Worm (Caenorhabditis elegans) whole organism, L4 larva: ENCODE results near the gene flor-1.

Experiments
- F10B5.3 ChIP-seq: sonication (generic microtip); optimal IDR thresholded peaks from 2 replicates; lab custom pipeline; 2016; ENCODE audit warnings: mild to moderate bottlenecking, missing genetic modification characterization, missing compliant biosample characterization
- F37D6.2 ChIP-seq: sonication (generic microtip); optimal IDR thresholded peaks from 2 replicates; lab custom pipeline; 2016; ENCODE audit warnings: mild to moderate bottlenecking, missing genetic modification characterization, missing compliant biosample characterization
- F44E2.7 ChIP-seq: fragments of 200-800 bp; sonication (Bioruptor generic); IDR thresholded peaks from 2 replicates; pipeline ENCODE4 v2.1.2; 2022; ENCODE audit warnings: missing genetic modification characterization, missing compliant biosample characterization
- T20F7.1 ChIP-seq: fragments of 200-800 bp; sonication (Bioruptor generic); optimal IDR thresholded peaks from 2 replicates; lab custom pipeline; 2018; ENCODE audit warnings: mild to moderate bottlenecking, missing genetic modification characterization, missing compliant biosample characterization
- T26A8.4 ChIP-seq: fragments of 200-800 bp; sonication (Bioruptor generic); IDR thresholded peaks from 2 replicates; pipeline ENCODE4 v1.3.6; 2022; ENCODE audit warnings: missing genetic modification characterization, missing compliant biosample characterization
- Y105C5A.15 ChIP-seq: fragments of 200-800 bp; sonication (Bioruptor generic); IDR thresholded peaks from 2 replicates; pipeline ENCODE4 v1.3.6; 2022; ENCODE audit warnings: missing genetic modification characterization, missing compliant biosample characterization
- Y48G9A.11 ChIP-seq: fragments of 200-800 bp; sonication (Bioruptor generic); IDR thresholded peaks from 2 replicates; pipeline ENCODE4 v1.3.6; 2022; ENCODE audit warnings: missing genetic modification reagents, missing genetic modification characterization, missing compliant biosample characterization
- aha-1 ChIP-seq: fragments of 150-350 bp; peaks from one replicate; lab custom pipeline; 2014; ENCODE audit warnings: missing biosample characterization, missing genetic modification characterization
- ceh-82 ChIP-seq: sonication (generic microtip); optimal IDR thresholded peaks from 2 replicates; lab custom pipeline; 2017; ENCODE audit warnings: missing biosample characterization, missing genetic modification characterization
- ces-1 ChIP-seq: fragments of 150-350 bp; sonication (generic microtip); optimal IDR thresholded peaks from 4 replicates; lab custom pipeline; 2014; ENCODE audit warnings: missing biosample characterization, missing genetic modification reagents, missing genetic modification characterization
- daf-12 ChIP-seq: fragments of 150-350 bp; optimal IDR thresholded peaks from 2 replicates; lab custom pipeline; 2014; ENCODE audit warnings: missing biosample characterization, missing genetic modification reagents, missing genetic modification characterization
- daf-19 ChIP-seq: fragments of 200-800 bp; sonication (Bioruptor generic); conservative IDR thresholded peaks from 2 replicates; pipeline ENCODE4 v1.3.6; 2022; ENCODE audit warnings: missing genetic modification characterization, missing compliant biosample characterization
- daf-8 ChIP-seq: fragments of 200-800 bp; sonication (Bioruptor generic); IDR thresholded peaks from 2 replicates; pipeline ENCODE4 v1.3.6; 2022; ENCODE audit warnings: missing genetic modification characterization, missing compliant biosample characterization
- dmd-6 ChIP-seq: fragments of 200-800 bp; sonication (Bioruptor generic); IDR thresholded peaks from 2 replicates; pipeline ENCODE4 v1.3.6; 2022; ENCODE audit warnings: missing genetic modification reagents, missing genetic modification characterization, missing compliant biosample characterization
- duxl-1 ChIP-seq: sonication (generic microtip); optimal IDR thresholded peaks from 2 replicates; lab custom pipeline; 2016; ENCODE audit warnings: mild to moderate bottlenecking, missing genetic modification characterization, moderate library complexity, missing compliant biosample characterization; ENCODE audit not compliant: poor library complexity
- fkh-10 ChIP-seq: fragments of 150-350 bp; optimal IDR thresholded peaks from 2 replicates; lab custom pipeline; 2014; ENCODE audit warnings: missing biosample characterization, missing genetic modification reagents, missing genetic modification characterization
- fos-1 ChIP-seq: fragments of 150-350 bp; optimal IDR thresholded peaks from 2 replicates; lab custom pipeline; 2014; ENCODE audit warnings: missing biosample characterization, missing genetic modification characterization
- hlh-11 ChIP-seq: fragments of 200-800 bp; sonication (Bioruptor generic); optimal IDR thresholded peaks from 2 replicates; lab custom pipeline; 2018; ENCODE audit warnings: mild to moderate bottlenecking, missing genetic modification characterization, missing compliant biosample characterization
- jun-1 ChIP-seq: fragments of 150-350 bp; optimal IDR thresholded peaks from 2 replicates; lab custom pipeline; 2014; ENCODE audit warnings: missing biosample characterization, missing genetic modification reagents, missing genetic modification characterization
- lin-1 ChIP-seq: fragments of 200-800 bp; sonication (Bioruptor generic); IDR thresholded peaks from 2 replicates; pipeline ENCODE4 v1.3.6; 2022; ENCODE audit warnings: missing genetic modification reagents, missing genetic modification characterization, missing compliant biosample characterization
- lin-29 ChIP-seq: fragments of 200-800 bp; sonication (Bioruptor generic); IDR thresholded peaks from 2 replicates; pipeline ENCODE4 v1.3.6; 2022; ENCODE audit warnings: missing genetic modification reagents, missing genetic modification characterization, missing compliant biosample characterization
- lin-39 ChIP-seq: fragments of 150-350 bp; optimal IDR thresholded peaks from 2 replicates; lab custom pipeline; 2014; ENCODE audit warnings: missing biosample characterization, missing genetic modification reagents, missing genetic modification characterization
- madf-5 ChIP-seq, 2 experiments: fragments of 200-800 bp; sonication (Bioruptor generic); IDR thresholded peaks; 2 replicates each; pipeline ENCODE4 v1.3.6; 2022; ENCODE audit warnings: missing compliant biosample characterization in 2 of 2, missing genetic modification characterization in 2 of 2
- nhr-11 ChIP-seq: fragments of 150-350 bp; optimal IDR thresholded peaks from 2 replicates; lab custom pipeline; 2014; ENCODE audit warnings: missing biosample characterization, missing genetic modification characterization
- nhr-111 ChIP-seq: fragments of 200-800 bp; sonication (Bioruptor generic); optimal IDR thresholded peaks from 2 replicates; lab custom pipeline; 2018; ENCODE audit warnings: mild to moderate bottlenecking, missing genetic modification characterization, missing compliant biosample characterization
- nhr-237 ChIP-seq: sonication (generic microtip); optimal IDR thresholded peaks from 2 replicates; lab custom pipeline; 2017; ENCODE audit warnings: missing biosample characterization, missing genetic modification characterization
- nhr-25 ChIP-seq: sonication (generic microtip); optimal IDR thresholded peaks from 2 replicates; lab custom pipeline; 2017; ENCODE audit warnings: missing genetic modification characterization, mild to moderate bottlenecking, missing compliant biosample characterization, antibody characterized with exemption, moderate library complexity, borderline replicate concordance; ENCODE audit not compliant: insufficient read depth
- nhr-6 ChIP-seq: fragments of 150-350 bp; optimal IDR thresholded peaks from 2 replicates; lab custom pipeline; 2014; ENCODE audit warnings: missing biosample characterization, missing genetic modification characterization
- nhr-76 ChIP-seq: fragments of 150-350 bp; optimal IDR thresholded peaks from 2 replicates; lab custom pipeline; 2014; ENCODE audit warnings: missing biosample characterization, missing genetic modification characterization
- pha-4 ChIP-seq, 2 experiments: fragments of 150-350 bp in 1 of 2; fragments of 200-800 bp in 1 of 2; sonication (Bioruptor generic) in 1 of 2; IDR thresholded peaks in 1 of 2; optimal IDR thresholded peaks in 1 of 2; 2 replicates each; pipeline versions ENCODE4 v1.3.6 to Lab custom; 2014 to 2022; ENCODE audit warnings: missing genetic modification characterization in 2 of 2, missing genetic modification reagents in 2 of 2, missing biosample characterization in 1 of 2, missing compliant biosample characterization in 1 of 2
- saeg-2 ChIP-seq: fragments of 200-800 bp; sonication (Bioruptor generic); IDR thresholded peaks from 2 replicates; pipeline ENCODE4 v1.3.6; 2022; ENCODE audit warnings: missing genetic modification reagents, missing genetic modification characterization, missing compliant biosample characterization
- set-16 ChIP-seq: fragments of 200-800 bp; sonication (Bioruptor generic); IDR thresholded peaks from 2 replicates; pipeline ENCODE4 v1.3.6; 2022; ENCODE audit warnings: missing genetic modification reagents, missing genetic modification characterization, missing compliant biosample characterization
- tag-97 ChIP-seq: fragments of 200-800 bp; sonication (Bioruptor generic); IDR thresholded peaks from 2 replicates; pipeline ENCODE4 v1.3.6; 2022; ENCODE audit warnings: missing genetic modification characterization, missing compliant biosample characterization
- unc-130 ChIP-seq: sonication (generic microtip); optimal IDR thresholded peaks from 2 replicates; lab custom pipeline; 2016; ENCODE audit warnings: missing genetic modification reagents, missing genetic modification characterization, missing compliant biosample characterization
- unc-39 ChIP-seq: sonication (generic microtip); optimal IDR thresholded peaks from 2 replicates; lab custom pipeline; 2017; ENCODE audit warnings: missing biosample characterization, missing genetic modification characterization
- unc-62 ChIP-seq, 3 experiments: fragments of 150-350 bp in 1 of 3; sonication (generic microtip); optimal IDR thresholded peaks in 2 of 3; peaks in 1 of 3; 1 replicate in 1 of 3; 2 replicates in 2 of 3; lab custom pipeline; 2014 to 2017; ENCODE audit warnings: missing biosample characterization in 3 of 3, missing genetic modification characterization in 3 of 3, missing genetic modification reagents in 3 of 3, missing genotype in 1 of 3
- zfp-2 ChIP-seq: sonication (generic microtip); optimal IDR thresholded peaks from 2 replicates; lab custom pipeline; 2016; ENCODE audit warnings: mild to moderate bottlenecking, missing genetic modification characterization, missing compliant biosample characterization
- zip-11 ChIP-seq: fragments of 200-800 bp; sonication (Bioruptor generic); IDR thresholded peaks from 2 replicates; pipeline ENCODE4 v1.3.6; 2022; ENCODE audit warnings: missing genetic modification characterization, missing compliant biosample characterization

flor-1 gene

DNA sequence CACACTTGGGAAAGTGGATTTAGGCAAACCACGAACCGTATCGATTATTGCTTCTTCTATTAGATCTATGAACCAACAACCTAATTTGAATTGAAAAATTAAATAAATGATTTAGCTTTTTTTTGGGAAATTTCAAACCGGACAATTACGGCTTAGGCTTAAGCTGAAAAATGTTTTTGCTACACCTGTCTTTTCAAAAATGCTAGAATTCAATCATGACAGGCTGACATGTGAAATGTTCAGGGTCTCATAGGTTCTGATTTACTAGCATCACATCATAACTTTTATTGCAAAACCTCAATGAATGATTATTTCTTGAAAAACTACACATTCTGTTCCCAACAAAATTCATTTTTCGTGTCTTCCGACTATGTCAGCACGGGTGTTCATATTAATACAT, 33.9 kb upstream of the flor-1 start, which contains the start of gene srh-55:
Gene srh-55, plus strand, starts transcription at position 301 of the 400 bp plus-strand sequence.
- TF ChIP-seq unc-62 (GFP tag; optimal IDR thresholded peaks at IDR 0.05 in 1 of 2; lab: Kevin White, UChicago) (peak in 1 of 2 experiments; percentile 77), unc-62 (tag; optimal IDR thresholded peaks at IDR 0.05; lab: Kevin White, UChicago) (no peak), saeg-2 (no peak)
- TF ChIP-seq, all 104 proteins: peak for 1

DNA sequence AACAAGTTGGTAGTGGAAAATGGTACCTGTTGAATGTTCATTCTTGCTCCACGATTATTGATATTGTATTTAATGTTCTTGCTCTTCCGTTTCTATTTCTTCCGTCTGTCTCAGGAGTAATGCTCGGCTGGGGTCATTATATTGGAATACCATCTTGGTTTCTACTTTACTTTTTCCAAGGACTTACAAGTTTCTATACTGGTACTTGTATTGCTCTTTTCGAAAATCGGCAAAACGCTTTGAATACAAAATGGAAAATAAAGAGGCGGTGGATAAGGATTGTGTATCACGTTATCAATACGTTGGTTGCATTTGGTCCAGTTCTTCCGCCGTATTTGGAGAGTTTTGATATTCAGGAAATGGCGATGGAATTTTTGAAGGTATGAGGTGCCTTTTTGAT, 32.6 kb upstream of the flor-1 start:
- no peak for TF ChIP-seq tag-97 (GFP tag; lab: Robert Waterston, UW)
- no peak for TF ChIP-seq fos-1
- TF ChIP-seq lin-39: no peak
- TF ChIP-seq aha-1: peak; percentile 49
- TF ChIP-seq T20F7.1 (GFP tag; lab: Kevin White, UChicago): no peak
- TF ChIP-seq unc-62 (GFP tag; optimal IDR thresholded peaks at IDR 0.05 in 1 of 2; lab: Kevin White, UChicago): peak in 1 of 2 experiments; percentile 56
- TF ChIP-seq unc-62 (tag; optimal IDR thresholded peaks at IDR 0.05; lab: Kevin White, UChicago): no peak

DNA sequence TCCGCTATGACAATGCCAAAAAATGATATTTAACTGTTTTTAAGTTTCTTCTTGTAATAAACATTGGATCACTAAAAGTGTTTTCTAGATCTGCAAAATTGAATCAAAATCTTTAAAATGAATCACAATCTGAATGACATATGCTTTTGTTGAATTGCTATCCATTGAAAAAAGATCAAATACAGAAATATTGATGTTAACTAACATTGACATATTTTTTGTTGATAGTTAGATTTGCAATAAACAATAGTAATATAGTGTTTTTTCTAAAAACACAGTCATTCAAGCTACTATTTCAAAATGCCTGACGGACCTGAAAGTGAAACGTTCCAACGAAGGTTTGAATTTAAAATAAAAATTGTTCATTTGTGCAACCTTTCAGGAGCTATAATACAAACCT, 31.2 kb upstream of the flor-1 start, which contains the start of gene T09F5.2:
Gene T09F5.2, plus strand, starts transcription at position 301 of the 400 bp plus-strand sequence.
- TF ChIP-seq unc-130 (GFP tag; lab: Kevin White, UChicago) (no peak), daf-8 (GFP tag; lab: Robert Waterston, UW) (no peak), zip-11 (no peak), ces-1 (GFP tag; lab: Kevin White, UChicago) (no peak), nhr-237 (no peak), Y48G9A.11 (GFP tag; lab: Robert Waterston, UW) (no peak), lin-1 (GFP tag; lab: Robert Waterston, UW) (no peak), madf-5 (GFP tag; IDR thresholded peaks at IDR 0.05; lab: Robert Waterston, UW) (no peak), daf-12 (no peak), F10B5.3 (tag; lab: Kevin White, UChicago) (no peak), nhr-76 (tag; lab: Kevin White, UChicago) (no peak), lin-29 (GFP tag; lab: Robert Waterston, UW) (no peak), jun-1 (no peak), ceh-82 (no peak), unc-39 (tag; lab: Kevin White, UChicago) (no peak), fkh-10 (GFP tag; lab: Kevin White, UChicago) (no peak), nhr-111 (GFP tag; lab: Kevin White, UChicago) (no peak)

DNA sequence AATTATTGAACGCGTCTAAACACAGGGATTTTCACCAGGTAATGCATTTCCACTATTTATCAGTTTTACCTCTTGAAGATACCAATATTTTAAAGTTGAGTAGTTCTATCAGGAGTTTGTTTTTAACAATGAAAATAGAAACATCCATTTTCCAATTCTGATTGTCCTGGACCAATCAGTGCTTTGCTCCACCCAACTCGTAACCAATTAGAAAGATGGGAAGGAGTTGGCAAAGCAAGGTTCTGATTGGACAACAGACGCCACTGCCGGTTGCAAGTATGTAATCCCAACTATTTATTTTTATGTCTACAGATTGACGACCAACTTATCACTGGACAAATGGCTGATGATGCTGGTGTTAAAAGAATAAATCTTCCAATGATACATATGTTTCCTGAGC, 30.8 kb upstream of the flor-1 start:
- no peak for TF ChIP-seq nhr-11
- TF ChIP-seq lin-29 (GFP tag; lab: Robert Waterston, UW): no peak
- no peak for TF ChIP-seq T26A8.4 (GFP tag; lab: Robert Waterston, UW)
- no peak for TF ChIP-seq Y105C5A.15 (GFP tag; lab: Robert Waterston, UW)
- no peak for TF ChIP-seq dmd-6 (GFP tag; lab: Robert Waterston, UW)
- TF ChIP-seq duxl-1 (tag; lab: Kevin White, UChicago): no peak
- TF ChIP-seq daf-19: no peak
- TF ChIP-seq F37D6.2 (tag; lab: Kevin White, UChicago): no peak
- no peak for TF ChIP-seq fkh-10 (GFP tag; lab: Kevin White, UChicago)
- TF ChIP-seq F44E2.7 (GFP tag; lab: Robert Waterston, UW): no peak
- no peak for TF ChIP-seq hlh-11
- no peak for TF ChIP-seq unc-39 (tag; lab: Kevin White, UChicago)
- no peak for TF ChIP-seq zfp-2
- TF ChIP-seq pha-4 (GFP tag; IDR thresholded peaks at IDR 0.05; lab: Robert Waterston, UW): no peak
- no peak for TF ChIP-seq pha-4 (tag; optimal IDR thresholded peaks at IDR 0.05; lab: Kevin White, UChicago)
- no peak for TF ChIP-seq nhr-6 (tag; lab: Kevin White, UChicago)
- no peak for TF ChIP-seq daf-12
- TF ChIP-seq set-16: no peak
- no peak for TF ChIP-seq nhr-25 (tag; lab: Kevin White, UChicago)
